Worm (Caenorhabditis elegans) whole organism, midembryonic: ENCODE data around the gene Y57E12AL.2.

ENCODE experiments used
- T22C8.4 ChIP-seq: fragments of 200-800 bp; sonication (Bioruptor generic); IDR thresholded peaks from 2 replicates; pipeline ENCODE4 v1.3.6; 2022; ENCODE audit warnings: missing genetic modification characterization, missing compliant biosample characterization
- cog-1 ChIP-seq: sonication (generic microtip); optimal IDR thresholded peaks from 2 replicates; lab custom pipeline; 2016; ENCODE audit warnings: missing genetic modification characterization, missing compliant biosample characterization
- flt-1 ChIP-seq: fragments of 200-800 bp; sonication (Bioruptor generic); IDR thresholded peaks from 2 replicates; pipeline ENCODE4 v1.3.6; 2022; ENCODE audit warnings: missing genetic modification characterization, missing compliant biosample characterization
- klf-2 ChIP-seq: fragments of 200-800 bp; sonication (Bioruptor generic); conservative IDR thresholded peaks from 2 replicates; pipeline ENCODE4 v1.3.6; 2022; ENCODE audit warnings: missing genetic modification reagents, missing genetic modification characterization, missing compliant biosample characterization
- med-1 ChIP-seq: sonication (generic microtip); optimal IDR thresholded peaks from 2 replicates; lab custom pipeline; 2017; ENCODE audit warnings: missing genetic modification characterization, mild to moderate bottlenecking, missing compliant biosample characterization, antibody characterized with exemption, missing genetic modification reagents; ENCODE audit not compliant: insufficient read depth
- ref-1 ChIP-seq: fragments of 200-800 bp; sonication (Bioruptor generic); conservative IDR thresholded peaks from 2 replicates; pipeline ENCODE4 v1.3.6; 2022; ENCODE audit warnings: missing genetic modification reagents, missing genetic modification characterization, missing compliant biosample characterization
- tab-1 ChIP-seq: fragments of 200-800 bp; sonication (Bioruptor generic); IDR thresholded peaks from 2 replicates; pipeline ENCODE4 v1.3.6; 2022; ENCODE audit warnings: missing genetic modification characterization, missing compliant biosample characterization
- ztf-23 ChIP-seq: fragments of 200-800 bp; sonication (Bioruptor generic); IDR thresholded peaks from 2 replicates; pipeline ENCODE4 v1.3.6; 2022; ENCODE audit warnings: missing genetic modification reagents, missing genetic modification characterization, missing compliant biosample characterization
- ztf-29 ChIP-seq: fragments of 200-800 bp; sonication (Bioruptor generic); IDR thresholded peaks from 2 replicates; pipeline ENCODE4 v1.3.6; 2022; ENCODE audit warnings: missing genetic modification reagents, missing genetic modification characterization, missing compliant biosample characterization

Y57E12AL.2 gene

DNA sequence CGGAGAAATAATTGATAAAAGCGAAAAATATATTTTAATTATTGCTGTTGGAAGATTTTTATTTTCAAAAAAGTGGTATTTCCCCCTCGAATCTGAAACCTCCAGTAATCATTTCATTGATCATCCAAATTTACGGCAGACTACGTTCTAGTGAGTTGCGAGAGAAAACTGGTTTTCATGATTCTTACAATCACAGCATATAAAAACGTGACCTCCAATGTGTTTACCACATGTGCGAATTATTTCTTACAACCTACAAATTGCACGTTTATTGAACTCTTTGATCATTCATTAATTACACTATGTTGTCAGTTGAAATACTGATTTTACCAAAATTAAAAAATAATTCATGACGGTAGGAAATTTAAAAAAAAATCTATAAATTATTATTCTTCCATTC is 31.3 kb downstream of the Y57E12AL.2 start:
- TF ChIP-seq ztf-23 (GFP tag; lab: Robert Waterston, UW) (no peak), ztf-29 (GFP tag; lab: Robert Waterston, UW) (no peak)

DNA sequence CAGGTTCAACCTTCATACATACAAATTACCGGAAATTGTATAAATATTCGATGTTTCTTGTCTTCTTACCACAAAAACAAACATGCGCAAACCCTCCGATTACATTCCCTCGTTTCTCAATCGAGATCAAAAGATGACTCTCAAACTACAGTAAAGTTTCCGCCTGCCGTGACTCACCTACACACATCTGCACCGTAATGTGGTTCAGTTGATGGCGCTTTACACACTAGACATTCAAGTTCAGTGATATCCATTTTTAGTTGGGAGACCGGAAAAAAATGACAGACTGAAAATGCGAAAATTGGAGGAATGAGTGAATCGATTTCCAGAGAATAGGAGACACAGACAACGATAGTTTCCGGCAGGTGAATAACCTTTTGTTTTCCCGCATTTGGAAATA is 33.4 kb downstream of the Y57E12AL.2 start, which contains the start of gene nhr-286:
TSS of gene nhr-286 (minus strand) at position 324 of the 400 bp plus-strand sequence.
- TF ChIP-seq ztf-29 (GFP tag; lab: Robert Waterston, UW) (no peak), tab-1 (GFP tag; lab: Robert Waterston, UW) (no peak), klf-2 (no peak), ztf-23 (GFP tag; lab: Robert Waterston, UW) (no peak), T22C8.4 (no peak), flt-1 (GFP tag; lab: Robert Waterston, UW) (no peak), med-1 (GFP tag; lab: Kevin White, UChicago) (no peak), ref-1 (GFP tag; lab: Robert Waterston, UW) (no peak), cog-1 (no peak)

DNA sequence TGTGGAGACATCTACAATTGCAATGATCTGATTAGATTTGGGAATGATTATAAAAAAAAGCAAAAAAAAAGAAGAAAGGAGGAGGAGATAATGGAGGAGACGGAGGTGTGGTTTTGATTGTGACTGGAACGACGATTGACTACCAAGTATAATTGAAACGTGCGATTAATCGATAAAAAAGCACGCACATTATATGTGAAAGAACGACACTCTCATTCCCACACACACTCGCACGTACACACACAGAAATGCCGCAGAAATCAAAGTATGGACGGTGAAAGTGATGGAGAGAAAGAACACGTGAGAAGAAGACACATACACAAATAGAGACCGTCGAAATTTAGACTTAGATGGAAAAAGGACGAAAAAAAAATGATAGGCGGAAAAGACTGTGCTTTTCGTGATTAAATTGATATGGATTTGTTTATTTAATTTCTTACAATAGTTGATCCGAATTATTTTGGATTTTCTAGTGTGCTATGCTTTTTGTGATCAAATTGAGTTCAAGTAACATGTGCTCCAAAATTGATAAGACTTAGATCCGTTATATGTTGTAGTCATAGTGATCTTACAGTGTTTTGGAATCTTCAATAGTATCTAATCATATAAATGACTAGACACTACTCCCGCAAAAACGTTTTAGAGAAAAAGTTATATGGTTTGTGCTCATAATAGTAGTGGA is 36.0 kb downstream of the Y57E12AL.2 start, which contains the start of gene nhr-135:
TSS of gene nhr-135 (minus strand) at position 51 of the 682 bp plus-strand sequence.
- TF ChIP-seq cog-1, result no peak
- peak; percentile 38; the same call in 1 of the 2 replicates for TF ChIP-seq T22C8.4
- no peak for TF ChIP-seq ztf-23 (GFP tag; lab: Robert Waterston, UW)
- no peak for TF ChIP-seq tab-1 (GFP tag; lab: Robert Waterston, UW)
- TF ChIP-seq med-1 (GFP tag; lab: Kevin White, UChicago), result no peak
- no peak for TF ChIP-seq flt-1 (GFP tag; lab: Robert Waterston, UW)
- no peak for TF ChIP-seq ref-1 (GFP tag; lab: Robert Waterston, UW)

DNA sequence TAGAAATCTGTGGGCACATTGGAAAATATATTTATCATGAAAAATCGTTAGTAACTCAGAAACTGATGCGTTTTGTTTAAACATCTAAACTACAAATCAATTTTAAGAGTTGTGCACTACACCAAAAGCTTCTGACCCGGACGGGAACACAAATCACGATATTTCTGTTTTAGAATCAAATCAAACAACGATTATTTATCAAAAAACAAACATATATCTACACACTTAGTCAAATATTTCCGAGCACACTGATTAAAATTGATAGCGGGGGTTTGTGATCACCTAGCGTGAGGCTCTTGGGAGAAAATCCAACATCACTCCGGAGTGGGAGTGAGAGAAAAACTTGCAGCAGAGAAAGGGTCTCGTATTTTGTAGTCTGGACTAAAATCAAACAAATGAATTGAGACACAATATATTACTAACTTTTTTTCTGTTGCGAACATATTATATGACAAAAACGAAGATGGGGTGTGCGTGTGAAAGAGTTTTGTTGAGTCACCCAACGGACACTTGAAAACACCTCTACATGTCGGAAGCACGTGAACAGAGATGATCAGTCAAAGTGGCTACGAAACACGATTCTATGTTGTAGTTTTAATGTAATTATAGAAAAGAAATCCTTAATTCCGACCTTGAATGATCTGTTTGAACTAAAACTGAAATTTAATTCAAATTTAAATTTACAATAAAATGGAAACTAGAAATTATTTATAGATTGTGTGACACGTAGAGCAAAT is 37.5 kb downstream of the Y57E12AL.2 start:
- TF ChIP-seq klf-2 (no peak), flt-1 (GFP tag; lab: Robert Waterston, UW) (no peak), tab-1 (GFP tag; lab: Robert Waterston, UW) (no peak), med-1 (GFP tag; lab: Kevin White, UChicago) (no peak), ztf-23 (GFP tag; lab: Robert Waterston, UW) (no peak), cog-1 (no peak), T22C8.4 (no peak), ref-1 (GFP tag; lab: Robert Waterston, UW) (no peak), ztf-29 (GFP tag; lab: Robert Waterston, UW) (no peak)

DNA sequence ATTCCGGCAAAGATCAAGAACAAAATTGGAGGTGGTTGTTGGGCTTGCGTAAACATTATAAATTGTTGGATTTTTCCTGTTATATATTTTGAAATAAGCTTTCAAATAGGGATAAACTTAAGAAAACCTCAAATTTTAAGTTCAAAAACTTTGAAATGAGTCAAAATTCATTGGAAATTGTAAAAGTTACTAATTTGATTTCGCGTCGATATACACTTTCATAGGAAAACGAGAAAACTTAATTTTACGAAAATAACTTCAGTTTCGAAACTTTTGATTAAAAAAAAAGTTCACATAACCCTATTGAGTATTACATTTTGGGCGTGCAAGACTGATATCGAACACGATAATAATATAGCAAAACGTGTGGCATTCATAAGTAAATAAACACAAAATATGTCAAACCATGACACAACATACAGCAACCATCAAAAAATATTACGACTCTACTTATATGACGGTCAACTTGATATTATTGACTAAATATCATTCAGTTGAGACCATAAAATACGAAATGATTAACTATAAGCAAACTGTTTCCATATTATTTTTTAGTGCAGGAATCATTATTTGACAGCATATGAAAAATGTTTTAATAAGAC is 38.3 kb downstream of the Y57E12AL.2 start:
- TF ChIP-seq med-1 (GFP tag; lab: Kevin White, UChicago), result no peak
- no peak for TF ChIP-seq flt-1 (GFP tag; lab: Robert Waterston, UW)
- TF ChIP-seq tab-1 (GFP tag; lab: Robert Waterston, UW), result no peak
- no peak for TF ChIP-seq ref-1 (GFP tag; lab: Robert Waterston, UW)
- no peak for TF ChIP-seq ztf-23 (GFP tag; lab: Robert Waterston, UW)
- no peak for TF ChIP-seq cog-1
- TF ChIP-seq ztf-29 (GFP tag; lab: Robert Waterston, UW), result no peak

DNA sequence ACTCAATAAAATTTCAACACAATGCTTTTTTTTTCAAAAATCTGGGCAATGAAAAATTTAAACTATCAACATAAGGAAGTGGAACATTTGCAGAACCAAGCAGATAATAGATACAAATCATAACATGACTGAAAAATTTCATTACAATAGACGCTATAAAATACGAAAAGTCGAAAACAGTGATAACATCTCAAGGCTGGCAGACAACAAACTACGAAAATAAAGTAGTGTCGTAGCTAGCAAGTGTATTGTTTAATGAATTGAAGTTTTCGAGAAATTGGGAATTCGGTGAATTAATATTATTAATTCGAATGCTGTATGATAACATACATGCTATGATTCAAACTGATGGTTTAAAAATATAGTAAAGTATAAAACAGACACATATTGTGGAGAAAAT is 38.9 kb downstream of the Y57E12AL.2 start:
- no peak for TF ChIP-seq flt-1 (GFP tag; lab: Robert Waterston, UW)
- no peak for TF ChIP-seq ztf-23 (GFP tag; lab: Robert Waterston, UW)
- TF ChIP-seq klf-2, result no peak
- TF ChIP-seq tab-1 (GFP tag; lab: Robert Waterston, UW), result no peak
- TF ChIP-seq T22C8.4, result no peak
- TF ChIP-seq ref-1 (GFP tag; lab: Robert Waterston, UW), result no peak
- TF ChIP-seq cog-1, result no peak
- no peak for TF ChIP-seq ztf-29 (GFP tag; lab: Robert Waterston, UW)
- no peak for TF ChIP-seq med-1 (GFP tag; lab: Kevin White, UChicago)

DNA sequence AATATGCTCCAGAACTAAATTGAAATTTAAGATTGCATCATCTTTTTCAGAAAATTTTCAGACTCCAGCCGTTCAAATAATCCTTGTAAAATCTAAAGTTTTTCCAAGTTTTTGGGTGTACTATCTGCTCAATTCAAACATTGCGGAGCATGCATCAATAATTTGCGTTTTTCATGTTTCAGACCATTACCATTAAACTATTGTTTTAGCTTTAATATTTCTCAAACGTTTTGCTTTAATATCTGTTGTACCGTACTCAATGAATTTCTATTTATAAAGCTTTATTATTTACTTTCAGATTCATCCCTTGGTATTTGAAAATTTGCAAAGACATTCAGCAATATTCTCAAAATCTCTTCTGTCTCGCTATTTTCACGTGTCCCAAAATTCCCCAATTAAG is 45.4 kb downstream of the Y57E12AL.2 start, which contains the start of gene odr-2:
TSS of gene odr-2 (plus strand) at position 301 of the 400 bp plus-strand sequence.
- no peak for TF ChIP-seq med-1 (GFP tag; lab: Kevin White, UChicago)
- no peak for TF ChIP-seq T22C8.4

- no peak for TF ChIP-seq ref-1 (GFP tag; lab: Robert Waterston, UW)
- 0 out of 2 replicates have a peak, but pooled peaks have one; percentile 13 for TF ChIP-seq tab-1 (GFP tag; lab: Robert Waterston, UW)
These were observed 48.7 kb downstream of the Y57E12AL.2 start for ce11 chrV:7106499-7107152.
